Worm (Caenorhabditis elegans) whole organism, L1 larva: Measurements from ENCODE around the gene Y57G11B.3.

Source experiments
- C16A3.4 ChIP-seq: fragments of 150-350 bp; optimal IDR thresholded peaks from 2 replicates; lab custom pipeline; 2014; ENCODE audit warnings: missing biosample characterization, missing genetic modification characterization
- C34B4.2 ChIP-seq: sonication (generic microtip); optimal IDR thresholded peaks from 2 replicates; lab custom pipeline; 2017; ENCODE audit warnings: mild to moderate bottlenecking, missing genetic modification characterization, missing compliant biosample characterization
- F16B12.6 ChIP-seq: fragments of 150-350 bp; optimal IDR thresholded peaks from 2 replicates; lab custom pipeline; 2014; ENCODE audit warnings: missing biosample characterization, missing genetic modification characterization
- Y116A8C.19 ChIP-seq: sonication (generic microtip); optimal IDR thresholded peaks from 2 replicates; lab custom pipeline; 2016; ENCODE audit warnings: missing compliant biosample characterization, missing genetic modification characterization, borderline replicate concordance
- alr-1 ChIP-seq: fragments of 200-800 bp; sonication (Bioruptor generic); optimal IDR thresholded peaks from 2 replicates; lab custom pipeline; 2018; ENCODE audit warnings: borderline replicate concordance, mild to moderate bottlenecking, missing genetic modification characterization, missing compliant biosample characterization
- ceh-63 ChIP-seq: fragments of 200-800 bp; sonication (Bioruptor generic); optimal IDR thresholded peaks from 2 replicates; lab custom pipeline; 2018; ENCODE audit warnings: mild to moderate bottlenecking, missing genetic modification characterization, missing compliant biosample characterization
- dpl-1 ChIP-seq, 3 experiments: fragments of 150-350 bp in 2 of 3; sonication (generic microtip) in 1 of 3; optimal IDR thresholded peaks; 2 replicates each; lab custom pipeline; 2014 to 2017; ENCODE audit warnings: missing biosample characterization in 3 of 3, missing genetic modification characterization in 3 of 3, missing genetic modification reagents in 3 of 3
- dsc-1 ChIP-seq: sonication (generic microtip); optimal IDR thresholded peaks from 2 replicates; lab custom pipeline; 2016; ENCODE audit warnings: mild to moderate bottlenecking, missing genetic modification characterization, missing compliant biosample characterization
- efl-1 ChIP-seq, 4 experiments: fragments of 150-350 bp; optimal IDR thresholded peaks in 3 of 4; peaks in 1 of 4; 1 replicate in 1 of 4; 2 replicates in 3 of 4; lab custom pipeline; 2014; ENCODE audit warnings: missing biosample characterization in 2 of 4, missing genetic modification characterization in 2 of 4, missing genetic modification reagents in 2 of 4
- elt-2 ChIP-seq: sonication (generic microtip); optimal IDR thresholded peaks from 2 replicates; lab custom pipeline; 2016; ENCODE audit warnings: missing genetic modification characterization, mild to moderate bottlenecking, inconsistent platforms, missing compliant biosample characterization, missing genetic modification reagents
- elt-3 ChIP-seq, 6 experiments: fragments of 150-350 bp in 1 of 6; sonication (generic microtip); optimal IDR thresholded peaks; 2 replicates each; lab custom pipeline; 2017 to 2018; ENCODE audit warnings: missing biosample characterization in 6 of 6, missing genetic modification characterization in 6 of 6, inconsistent platforms in 1 of 6
- ets-5 ChIP-seq: fragments of 200-800 bp; sonication (Bioruptor generic); IDR thresholded peaks from 2 replicates; pipeline ENCODE4 v1.3.6; 2022; ENCODE audit warnings: missing genetic modification characterization, missing compliant biosample characterization
- fkh-10 ChIP-seq: sonication (generic microtip); optimal IDR thresholded peaks from 2 replicates; lab custom pipeline; 2017; ENCODE audit warnings: missing biosample characterization, missing genetic modification reagents, missing genetic modification characterization
- fkh-4 ChIP-seq: sonication (generic microtip); optimal IDR thresholded peaks from 2 replicates; lab custom pipeline; 2016; ENCODE audit warnings: missing compliant biosample characterization, missing genetic modification characterization, borderline replicate concordance
- hpl-2 ChIP-seq: fragments of 150-350 bp; optimal IDR thresholded peaks from 2 replicates; lab custom pipeline; 2014; ENCODE audit warnings: missing biosample characterization, missing genetic modification reagents, missing genetic modification characterization
- irx-1 ChIP-seq: sonication (generic microtip); optimal IDR thresholded peaks from 2 replicates; lab custom pipeline; 2016; ENCODE audit warnings: missing genetic modification characterization, missing compliant biosample characterization
- isw-1 ChIP-seq: fragments of 200-800 bp; sonication (Bioruptor generic); IDR thresholded peaks from 2 replicates; pipeline ENCODE4 v1.3.6; 2022; ENCODE audit warnings: missing genetic modification characterization, missing compliant biosample characterization
- lin-13 ChIP-seq: fragments of 150-350 bp; optimal IDR thresholded peaks from 2 replicates; lab custom pipeline; 2014; ENCODE audit warnings: missing biosample characterization, missing genetic modification reagents, missing genetic modification characterization
- lin-14 ChIP-seq: fragments of 200-800 bp; sonication (Bioruptor generic); optimal IDR thresholded peaks from 2 replicates; lab custom pipeline; 2018; ENCODE audit warnings: mild to moderate bottlenecking, missing genetic modification characterization, moderate library complexity, missing compliant biosample characterization
- lin-15B ChIP-seq: fragments of 150-350 bp; sonication (generic microtip); optimal IDR thresholded peaks from 3 replicates; lab custom pipeline; 2014; ENCODE audit warnings: missing biosample characterization, missing genetic modification characterization
- lir-3 ChIP-seq: sonication (generic microtip); optimal IDR thresholded peaks from 2 replicates; lab custom pipeline; 2016; ENCODE audit warnings: mild to moderate bottlenecking, missing genetic modification characterization, moderate library complexity, missing compliant biosample characterization; ENCODE audit not compliant: poor library complexity
- lsy-2 ChIP-seq, 2 experiments: fragments of 150-350 bp; optimal IDR thresholded peaks; 2 replicates each; lab custom pipeline; 2014; ENCODE audit warnings: missing biosample characterization in 2 of 2, missing genetic modification characterization in 2 of 2
- mab-9 ChIP-seq: fragments of 200-800 bp; sonication (Bioruptor generic); IDR thresholded peaks from 2 replicates; pipeline ENCODE4 v1.3.6; 2022; ENCODE audit warnings: missing genetic modification reagents, missing genetic modification characterization, missing compliant biosample characterization
- mef-2 ChIP-seq: fragments of 150-350 bp; optimal IDR thresholded peaks from 2 replicates; lab custom pipeline; 2014; ENCODE audit warnings: missing biosample characterization, missing genetic modification characterization
- mep-1 ChIP-seq: fragments of 150-350 bp; optimal IDR thresholded peaks from 2 replicates; lab custom pipeline; 2014; ENCODE audit warnings: missing biosample characterization, missing genetic modification characterization
- nhr-11 ChIP-seq: fragments of 150-350 bp; optimal IDR thresholded peaks from 2 replicates; lab custom pipeline; 2014; ENCODE audit warnings: missing biosample characterization, missing genetic modification characterization
- nhr-19 ChIP-seq: fragments of 200-800 bp; sonication (Bioruptor generic); conservative IDR thresholded peaks from 2 replicates; pipeline ENCODE4 v1.3.6; 2022; ENCODE audit warnings: missing genetic modification characterization, missing compliant biosample characterization
- nhr-20 ChIP-seq: sonication (generic microtip); optimal IDR thresholded peaks from 2 replicates; lab custom pipeline; 2016; ENCODE audit warnings: mild to moderate bottlenecking, missing genetic modification characterization, missing compliant biosample characterization
- nhr-237 ChIP-seq: fragments of 150-350 bp; optimal IDR thresholded peaks from 2 replicates; lab custom pipeline; 2014; ENCODE audit warnings: missing biosample characterization, missing genetic modification characterization
- nhr-28 ChIP-seq: fragments of 150-350 bp; optimal IDR thresholded peaks from 2 replicates; lab custom pipeline; 2014; ENCODE audit warnings: missing biosample characterization, missing genetic modification characterization
- nhr-71 ChIP-seq: sonication (generic microtip); optimal IDR thresholded peaks from 2 replicates; lab custom pipeline; 2016; ENCODE audit warnings: mild to moderate bottlenecking, missing genetic modification characterization, moderate library complexity, missing compliant biosample characterization
- nhr-77 ChIP-seq: fragments of 150-350 bp; optimal IDR thresholded peaks from 2 replicates; lab custom pipeline; 2014; ENCODE audit warnings: missing biosample characterization, missing genetic modification characterization
- nhr-84 ChIP-seq: sonication (generic microtip); optimal IDR thresholded peaks from 2 replicates; lab custom pipeline; 2017; ENCODE audit warnings: missing biosample characterization, missing genetic modification characterization
- nhr-85 ChIP-seq: sonication (generic microtip); peaks from one replicate; lab custom pipeline; 2016; ENCODE audit warnings: missing genetic modification characterization, inconsistent platforms, missing compliant biosample characterization
- pag-3 ChIP-seq: sonication (generic microtip); optimal IDR thresholded peaks from 2 replicates; lab custom pipeline; 2017; ENCODE audit warnings: missing genetic modification characterization, mild to moderate bottlenecking, missing compliant biosample characterization, antibody characterized with exemption, borderline replicate concordance; ENCODE audit not compliant: insufficient read depth
- pax-3 ChIP-seq: fragments of 200-800 bp; sonication (Bioruptor generic); optimal IDR thresholded peaks from 2 replicates; lab custom pipeline; 2018; ENCODE audit warnings: mild to moderate bottlenecking, missing genetic modification characterization, moderate library complexity, missing compliant biosample characterization
- rnt-1 ChIP-seq: sonication (generic microtip); optimal IDR thresholded peaks from 2 replicates; lab custom pipeline; 2016; ENCODE audit warnings: mild to moderate bottlenecking, missing genetic modification characterization, moderate library complexity, missing compliant biosample characterization
- snu-23 ChIP-seq: sonication (generic microtip); optimal IDR thresholded peaks from 2 replicates; lab custom pipeline; 2016; ENCODE audit warnings: missing genetic modification characterization, missing compliant biosample characterization
- swsn-7 ChIP-seq: sonication (generic microtip); optimal IDR thresholded peaks from 2 replicates; lab custom pipeline; 2016; ENCODE audit warnings: missing genetic modification characterization, missing compliant biosample characterization
- tbx-2 ChIP-seq: sonication (generic microtip); optimal IDR thresholded peaks from 2 replicates; lab custom pipeline; 2016; ENCODE audit warnings: missing genetic modification characterization, missing compliant biosample characterization
- tlp-1 ChIP-seq: fragments of 150-350 bp; optimal IDR thresholded peaks from 2 replicates; lab custom pipeline; 2014; ENCODE audit warnings: missing biosample characterization, missing genetic modification characterization
- unc-130 ChIP-seq: fragments of 150-350 bp; optimal IDR thresholded peaks from 2 replicates; lab custom pipeline; 2017; ENCODE audit warnings: missing biosample characterization, missing genetic modification characterization, inconsistent platforms
- unc-62 ChIP-seq: fragments of 150-350 bp; optimal IDR thresholded peaks from 2 replicates; lab custom pipeline; 2014; ENCODE audit warnings: missing biosample characterization, missing genetic modification reagents, missing genetic modification characterization
- unc-86 ChIP-seq: sonication (generic microtip); optimal IDR thresholded peaks from 2 replicates; lab custom pipeline; 2016; ENCODE audit warnings: missing genetic modification characterization, missing compliant biosample characterization
- zag-1 ChIP-seq: fragments of 150-350 bp; optimal IDR thresholded peaks from 2 replicates; lab custom pipeline; 2014; ENCODE audit warnings: missing biosample characterization, missing genetic modification characterization
- zip-4 ChIP-seq: fragments of 200-800 bp; sonication (Bioruptor generic); optimal IDR thresholded peaks from 2 replicates; lab custom pipeline; 2018; ENCODE audit warnings: mild to moderate bottlenecking, missing genetic modification characterization, moderate library complexity, missing compliant biosample characterization
- ztf-11 ChIP-seq, 2 experiments: sonication (generic microtip); optimal IDR thresholded peaks; 2 replicates each; lab custom pipeline; 2016 to 2017; ENCODE audit warnings: missing genetic modification characterization in 2 of 2, missing biosample characterization in 1 of 2, missing compliant biosample characterization in 1 of 2

The Y57G11B.3 gene

ce11 chrIV:14574282-14574869 is at the start of gene Y57G11B.3, which contains the start of gene Y57G11B.5:
Y57G11B.3 (minus strand) TSS chrIV:14574382.
Y57G11B.5 (plus strand) TSS chrIV:14574819.
- TF ChIP-seq nhr-237 (tag; lab: Kevin White, UChicago) (no peak), fkh-4 (tag; lab: Kevin White, UChicago) (no peak), hpl-2 (GFP tag; lab: Kevin White, UChicago) (no peak), elt-3 (tag; optimal IDR thresholded peaks at IDR 0.05; lab: Kevin White, UChicago) (no peak), unc-62 (no peak), rnt-1 (tag; lab: Kevin White, UChicago) (no peak), nhr-85 (tag; lab: Kevin White, UChicago) (no peak), lin-14 (GFP tag; lab: Kevin White, UChicago) (no peak), mab-9 (GFP tag; lab: Robert Waterston, UW) (no peak), unc-130 (tag; lab: Kevin White, UChicago) (no peak), ceh-63 (GFP tag; lab: Kevin White, UChicago) (no peak), lsy-2 (tag; optimal IDR thresholded peaks at IDR 0.05; lab: Kevin White, UChicago) (no peak), tlp-1 (tag; lab: Kevin White, UChicago) (no peak), mef-2 (tag; lab: Kevin White, UChicago) (no peak), nhr-84 (tag; lab: Kevin White, UChicago) (no peak), mep-1 (tag; lab: Kevin White, UChicago) (no peak), nhr-11 (tag; lab: Kevin White, UChicago) (no peak)

- TF ChIP-seq ets-5 (GFP tag; lab: Robert Waterston, UW) (no peak), nhr-19 (GFP tag; lab: Robert Waterston, UW) (no peak), efl-1 (optimal IDR thresholded peaks at IDR 0.05; lab: Kevin White, UChicago) (peak in 1 of 2 experiments; percentile 3), efl-1 (GFP tag; optimal IDR thresholded peaks at IDR 0.05 in 1 of 2; lab: Kevin White, UChicago) (peak in 1 of 2 experiments; percentile 19), tbx-2 (tag; lab: Kevin White, UChicago) (peak; percentile 34), zip-4 (no peak), lin-14 (GFP tag; lab: Kevin White, UChicago) (peak; percentile 67), nhr-71 (tag; lab: Kevin White, UChicago) (peak; percentile 85), mef-2 (tag; lab: Kevin White, UChicago) (no peak), pax-3 (tag; lab: Kevin White, UChicago) (no peak), alr-1 (tag; lab: Kevin White, UChicago) (no peak), mab-9 (GFP tag; lab: Robert Waterston, UW) (no peak), rnt-1 (tag; lab: Kevin White, UChicago) (no peak), unc-130 (tag; lab: Kevin White, UChicago) (no peak), swsn-7 (tag; lab: Kevin White, UChicago) (peak; percentile 52), isw-1 (no peak), C16A3.4 (tag; lab: Kevin White, UChicago) (no peak), snu-23 (peak; percentile 35), elt-3 (tag; optimal IDR thresholded peaks at IDR 0.05; lab: Kevin White, UChicago) (no peak), irx-1 (tag; lab: Kevin White, UChicago) (no peak), pag-3 (tag; lab: Kevin White, UChicago) (no peak), dpl-1 (GFP tag; optimal IDR thresholded peaks at IDR 0.05; lab: Kevin White, UChicago) (no peak), fkh-4 (tag; lab: Kevin White, UChicago) (no peak), mep-1 (tag; lab: Kevin White, UChicago) (no peak), zag-1 (tag; lab: Kevin White, UChicago) (no peak), F16B12.6 (tag; lab: Kevin White, UChicago) (no peak), lir-3 (no peak), nhr-28 (tag; lab: Kevin White, UChicago) (no peak), Y116A8C.19 (tag; lab: Kevin White, UChicago) (no peak), fkh-10 (GFP tag; lab: Kevin White, UChicago) (peak; percentile 54), nhr-85 (tag; lab: Kevin White, UChicago) (no peak), dsc-1 (tag; lab: Kevin White, UChicago) (peak; percentile 63), unc-86 (tag; lab: Kevin White, UChicago) (peak; percentile 44), ztf-11 (tag; optimal IDR thresholded peaks at IDR 0.05; lab: Kevin White, UChicago) (no peak), unc-62 (no peak), nhr-20 (tag; lab: Kevin White, UChicago) (peak; percentile 94), lin-13 (GFP tag; lab: Kevin White, UChicago) (no peak), nhr-84 (tag; lab: Kevin White, UChicago) (no peak), nhr-77 (tag; lab: Kevin White, UChicago) (peak; percentile 30), ceh-63 (GFP tag; lab: Kevin White, UChicago) (no peak), elt-2 (tag; lab: Kevin White, UChicago) (no peak), lin-15B (tag; lab: Kevin White, UChicago) (no peak), C34B4.2 (no peak)
These were observed 47.9 kb upstream of the Y57G11B.3 start for ce11 chrIV:14622109-14622508.
